Worm (Caenorhabditis elegans) whole organism, midembryonic: Measurements from ENCODE around the gene Y17D7B.4.

Experiments
- T22C8.4 ChIP-seq: fragments of 200-800 bp; sonication (Bioruptor generic); IDR thresholded peaks from 2 replicates; pipeline ENCODE4 v1.3.6; 2022; ENCODE audit warnings: missing genetic modification characterization, missing compliant biosample characterization
- cog-1 ChIP-seq: sonication (generic microtip); optimal IDR thresholded peaks from 2 replicates; lab custom pipeline; 2016; ENCODE audit warnings: missing genetic modification characterization, missing compliant biosample characterization
- flt-1 ChIP-seq: fragments of 200-800 bp; sonication (Bioruptor generic); IDR thresholded peaks from 2 replicates; pipeline ENCODE4 v1.3.6; 2022; ENCODE audit warnings: missing genetic modification characterization, missing compliant biosample characterization
- klf-2 ChIP-seq: fragments of 200-800 bp; sonication (Bioruptor generic); conservative IDR thresholded peaks from 2 replicates; pipeline ENCODE4 v1.3.6; 2022; ENCODE audit warnings: missing genetic modification reagents, missing genetic modification characterization, missing compliant biosample characterization
- med-1 ChIP-seq: sonication (generic microtip); optimal IDR thresholded peaks from 2 replicates; lab custom pipeline; 2017; ENCODE audit warnings: missing genetic modification characterization, mild to moderate bottlenecking, missing compliant biosample characterization, antibody characterized with exemption, missing genetic modification reagents; ENCODE audit not compliant: insufficient read depth
- ref-1 ChIP-seq: fragments of 200-800 bp; sonication (Bioruptor generic); conservative IDR thresholded peaks from 2 replicates; pipeline ENCODE4 v1.3.6; 2022; ENCODE audit warnings: missing genetic modification reagents, missing genetic modification characterization, missing compliant biosample characterization
- tab-1 ChIP-seq: fragments of 200-800 bp; sonication (Bioruptor generic); IDR thresholded peaks from 2 replicates; pipeline ENCODE4 v1.3.6; 2022; ENCODE audit warnings: missing genetic modification characterization, missing compliant biosample characterization
- ztf-23 ChIP-seq: fragments of 200-800 bp; sonication (Bioruptor generic); IDR thresholded peaks from 2 replicates; pipeline ENCODE4 v1.3.6; 2022; ENCODE audit warnings: missing genetic modification reagents, missing genetic modification characterization, missing compliant biosample characterization
- ztf-29 ChIP-seq: fragments of 200-800 bp; sonication (Bioruptor generic); IDR thresholded peaks from 2 replicates; pipeline ENCODE4 v1.3.6; 2022; ENCODE audit warnings: missing genetic modification reagents, missing genetic modification characterization, missing compliant biosample characterization

DNA sequence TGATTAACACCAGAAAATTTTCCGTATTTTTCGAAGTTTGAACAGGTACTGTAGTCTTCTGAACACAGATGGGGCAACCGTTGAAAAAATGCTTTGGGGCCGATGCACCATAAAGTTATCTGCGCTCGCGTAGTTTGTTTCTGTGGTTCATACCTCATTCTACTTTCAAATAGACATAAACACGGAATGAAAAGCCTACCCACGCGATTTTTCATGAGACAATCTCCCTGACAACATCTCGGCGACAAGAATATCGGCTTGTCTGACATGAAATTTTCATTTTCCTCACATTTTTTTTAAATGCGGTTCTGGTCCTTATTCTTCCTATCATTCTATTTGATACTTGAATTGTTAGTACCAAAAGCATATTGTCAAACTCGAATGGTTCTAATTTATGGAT is 3.7 kb downstream of the Y17D7B.4 start, which contains the start of gene clec-257:
- TF ChIP-seq tab-1 (GFP tag; lab: Robert Waterston, UW), result no peak
- TF ChIP-seq cog-1 (tag; lab: Kevin White, UChicago), result no peak
- TF ChIP-seq T22C8.4 (GFP tag; lab: Robert Waterston, UW), result no peak
- TF ChIP-seq med-1, result no peak
- no peak for TF ChIP-seq ztf-29 (GFP tag; lab: Robert Waterston, UW)
- no peak for TF ChIP-seq flt-1 (GFP tag; lab: Robert Waterston, UW)
- no peak for TF ChIP-seq ztf-23 (GFP tag; lab: Robert Waterston, UW)
- TF ChIP-seq klf-2 (GFP tag; lab: Robert Waterston, UW), result no peak
- TF ChIP-seq ref-1 (GFP tag; lab: Robert Waterston, UW), result no peak
